Fruit fly (Drosophila melanogaster) whole organism, embryonic: ENCODE results near the gene Mlc-c.

Source experiments
- Adf1 ChIP-seq: fragments of 200-800 bp; sonication (Bioruptor generic); IDR thresholded peaks from 2 replicates; pipeline ENCODE4 v1.3.6; 2022; ENCODE audit warnings: missing biosample characterization, missing genetic modification characterization
- Aef1 ChIP-seq: fragments of 200-800 bp; sonication (Bioruptor generic); IDR thresholded peaks from 3 replicates; pipeline ENCODE4 v1.3.6; 2022; ENCODE audit warnings: missing biosample characterization, missing genetic modification characterization
- Atf-2 ChIP-seq: fragments of 200-800 bp; sonication (Bioruptor generic); optimal IDR thresholded peaks from 2 replicates; lab custom pipeline; 2016; ENCODE audit warnings: missing biosample characterization, missing genetic modification characterization
- Bgb ChIP-seq: fragments of 200-800 bp; sonication (Bioruptor generic); IDR thresholded peaks from 2 replicates; pipeline ENCODE4 v1.3.6; 2022; ENCODE audit warnings: missing biosample characterization, missing genetic modification characterization; ENCODE audit not compliant: partially characterized antibody
- Blimp-1 ChIP-seq: fragments of 200-800 bp; sonication (Bioruptor generic); optimal IDR thresholded peaks from 3 replicates; lab custom pipeline; 2018; ENCODE audit warnings: missing biosample characterization, missing genetic modification characterization, mild to moderate bottlenecking, moderate library complexity, missing genetic modification reagents
- CG11093 ChIP-seq: fragments of 200-800 bp; sonication (Bioruptor generic); IDR thresholded peaks from 3 replicates; pipeline ENCODE4 v1.3.6; 2022; ENCODE audit warnings: missing biosample characterization, missing genetic modification characterization
- CG12219 ChIP-seq: fragments of 200-800 bp; sonication (Bioruptor generic); optimal IDR thresholded peaks from 3 replicates; lab custom pipeline; 2018; ENCODE audit warnings: missing biosample characterization, mild to moderate bottlenecking, missing genetic modification characterization
- CG12236 ChIP-seq: fragments of 200-800 bp; sonication (Bioruptor generic); optimal IDR thresholded peaks from 2 replicates; lab custom pipeline; 2016; ENCODE audit warnings: missing biosample characterization, missing genetic modification characterization
- CG12299 ChIP-seq: fragments of 200-800 bp; sonication (Bioruptor generic); optimal IDR thresholded peaks from 2 replicates; lab custom pipeline; 2018; ENCODE audit warnings: missing biosample characterization, mild to moderate bottlenecking, missing genetic modification characterization
- CG12391 ChIP-seq: fragments of 200-800 bp; sonication (Bioruptor generic); optimal IDR thresholded peaks from 3 replicates; lab custom pipeline; 2018; ENCODE audit warnings: missing biosample characterization, mild to moderate bottlenecking, missing genetic modification characterization, moderate library complexity
- CG14965 ChIP-seq: fragments of 200-800 bp; sonication (Bioruptor generic); optimal IDR thresholded peaks from 2 replicates; lab custom pipeline; 2016; ENCODE audit warnings: missing biosample characterization, missing genetic modification characterization, borderline replicate concordance
- CG16813 ChIP-seq: fragments of 200-800 bp; sonication (Bioruptor generic); IDR thresholded peaks from 3 replicates; pipeline ENCODE4 v1.3.6; 2022; ENCODE audit warnings: missing biosample characterization, missing genetic modification characterization; ENCODE audit not compliant: partially characterized antibody
- CG17802 ChIP-seq: fragments of 200-800 bp; sonication (Bioruptor generic); optimal IDR thresholded peaks from 2 replicates; lab custom pipeline; 2018; ENCODE audit warnings: missing biosample characterization, mild to moderate bottlenecking, missing genetic modification characterization, moderate library complexity
- CG18619 ChIP-seq: fragments of 200-800 bp; sonication (Bioruptor generic); optimal IDR thresholded peaks from 3 replicates; lab custom pipeline; 2017; ENCODE audit warnings: missing biosample characterization, mild to moderate bottlenecking, missing genetic modification characterization
- CG2889 ChIP-seq: fragments of 200-800 bp; sonication (Bioruptor generic); IDR thresholded peaks from 3 replicates; pipeline ENCODE4 v1.3.6; 2022; ENCODE audit warnings: missing biosample characterization, missing genetic modification characterization
- CG33557 ChIP-seq: fragments of 200-800 bp; sonication (Bioruptor generic); optimal IDR thresholded peaks from 2 replicates; lab custom pipeline; 2019; ENCODE audit warnings: missing biosample characterization, mild to moderate bottlenecking, missing genetic modification characterization, moderate library complexity
- CG4424 ChIP-seq: fragments of 200-800 bp; sonication (Bioruptor generic); optimal IDR thresholded peaks from 3 replicates; lab custom pipeline; 2016; ENCODE audit warnings: missing biosample characterization, missing genetic modification characterization
- CG6765 ChIP-seq: fragments of 200-800 bp; sonication (Bioruptor generic); optimal IDR thresholded peaks from 3 replicates; lab custom pipeline; 2017; ENCODE audit warnings: missing biosample characterization, mild to moderate bottlenecking, missing genetic modification characterization
- CG6791 ChIP-seq: fragments of 200-800 bp; sonication (Bioruptor generic); IDR thresholded peaks from 3 replicates; pipeline ENCODE4 v1.3.6; 2022; ENCODE audit warnings: missing biosample characterization, missing genetic modification characterization; ENCODE audit not compliant: partially characterized antibody
- CG6813 ChIP-seq: fragments of 200-800 bp; sonication (Bioruptor generic); optimal IDR thresholded peaks from 2 replicates; lab custom pipeline; 2017; ENCODE audit warnings: missing biosample characterization, missing genetic modification characterization, mild to moderate bottlenecking, moderate library complexity, missing genetic modification reagents
- CG9932 ChIP-seq: fragments of 200-800 bp; sonication (Bioruptor generic); IDR thresholded peaks from 2 replicates; pipeline ENCODE4 v1.3.6; 2022; ENCODE audit warnings: missing biosample characterization, missing genetic modification characterization
- CTCF ChIP-seq: fragments of 200-800 bp; sonication (Bioruptor generic); optimal IDR thresholded peaks from 2 replicates; lab custom pipeline; 2017; ENCODE audit warnings: missing biosample characterization, mild to moderate bottlenecking, missing genetic modification characterization, moderate library complexity
- D19A ChIP-seq: fragments of 200-800 bp; optimal IDR thresholded peaks from 3 replicates; lab custom pipeline; 2019; ENCODE audit warnings: missing biosample characterization, mild to moderate bottlenecking, missing genetic modification characterization, moderate library complexity
- Dad ChIP-seq: fragments of 200-800 bp; sonication (Bioruptor generic); optimal IDR thresholded peaks from 3 replicates; lab custom pipeline; 2016; ENCODE audit warnings: missing biosample characterization, missing genetic modification characterization
- E2f1 ChIP-seq: fragments of 200-800 bp; sonication (Bioruptor generic); IDR thresholded peaks from 2 replicates; pipeline ENCODE4 v1.3.6; 2022; ENCODE audit warnings: missing biosample characterization, missing genetic modification characterization
- MESR4 ChIP-seq: fragments of 200-800 bp; sonication (Bioruptor generic); optimal IDR thresholded peaks from 2 replicates; lab custom pipeline; 2018; ENCODE audit warnings: missing biosample characterization, mild to moderate bottlenecking, missing genetic modification characterization, moderate library complexity
- MTF-1 ChIP-seq: fragments of 200-800 bp; sonication (Bioruptor generic); optimal IDR thresholded peaks from 2 replicates; lab custom pipeline; 2018; ENCODE audit warnings: missing biosample characterization, mild to moderate bottlenecking, missing genetic modification characterization, borderline replicate concordance
- Nf-YB ChIP-seq: fragments of 200-800 bp; sonication (Bioruptor generic); optimal IDR thresholded peaks from 3 replicates; lab custom pipeline; 2019; ENCODE audit warnings: missing biosample characterization, mild to moderate bottlenecking, missing genetic modification characterization, moderate library complexity
- NfI ChIP-seq: fragments of 200-800 bp; sonication (Bioruptor generic); optimal IDR thresholded peaks from 3 replicates; lab custom pipeline; 2018; ENCODE audit warnings: missing biosample characterization, mild to moderate bottlenecking, missing genetic modification characterization, moderate library complexity
- Opbp ChIP-seq: fragments of 200-800 bp; sonication (Bioruptor generic); IDR thresholded peaks from 3 replicates; pipeline ENCODE4 v1.3.6; 2022; ENCODE audit warnings: missing biosample characterization, missing genetic modification characterization; ENCODE audit not compliant: partially characterized antibody
- cg ChIP-seq: fragments of 200-800 bp; sonication (Bioruptor generic); optimal IDR thresholded peaks from 3 replicates; lab custom pipeline; 2019; ENCODE audit warnings: missing biosample characterization, mild to moderate bottlenecking, missing genetic modification characterization, moderate library complexity
- crol ChIP-seq: fragments of 200-800 bp; sonication (Bioruptor generic); IDR thresholded peaks from 2 replicates; pipeline ENCODE4 v1.3.6; 2022; ENCODE audit warnings: missing biosample characterization, missing genetic modification characterization
- fru ChIP-seq: fragments of >200 bp; optimal IDR thresholded peaks from 2 replicates; lab custom pipeline; 2017
- gcm ChIP-seq: fragments of 200-800 bp; sonication (Bioruptor generic); optimal IDR thresholded peaks from 2 replicates; lab custom pipeline; 2019; ENCODE audit warnings: missing biosample characterization, mild to moderate bottlenecking, missing genetic modification characterization, moderate library complexity
- gem ChIP-seq: fragments of 200-800 bp; sonication (Bioruptor generic); optimal IDR thresholded peaks from 2 replicates; lab custom pipeline; 2019; ENCODE audit warnings: missing biosample characterization, mild to moderate bottlenecking, missing genetic modification characterization, moderate library complexity
- gro ChIP-seq: fragments of 200-800 bp; sonication (Bioruptor generic); optimal IDR thresholded peaks from 2 replicates; lab custom pipeline; 2016; ENCODE audit warnings: missing biosample characterization, missing genetic modification characterization
- inv ChIP-seq: fragments of 200-800 bp; sonication (Bioruptor generic); IDR thresholded peaks from 2 replicates; pipeline ENCODE4 v1.3.6; 2022; ENCODE audit warnings: missing biosample characterization, missing genetic modification characterization; ENCODE audit not compliant: partially characterized antibody
- knrl ChIP-seq: fragments of 200-800 bp; sonication (Bioruptor generic); IDR thresholded peaks from 3 replicates; pipeline ENCODE4 v1.3.6; 2022; ENCODE audit warnings: missing biosample characterization, missing genetic modification characterization; ENCODE audit not compliant: partially characterized antibody
- lab ChIP-seq: fragments of 200-800 bp; sonication (Bioruptor generic); optimal IDR thresholded peaks from 3 replicates; lab custom pipeline; 2017; ENCODE audit warnings: missing biosample characterization, missing genetic modification characterization, mild to moderate bottlenecking, moderate library complexity, missing genetic modification reagents
- mam ChIP-seq: fragments of 200-800 bp; sonication (Bioruptor generic); optimal IDR thresholded peaks from 3 replicates; lab custom pipeline; 2016; ENCODE audit warnings: missing biosample characterization, missing genetic modification characterization
- oc ChIP-seq: fragments of 200-800 bp; sonication (Bioruptor generic); optimal IDR thresholded peaks from 2 replicates; lab custom pipeline; 2018; ENCODE audit warnings: missing biosample characterization, mild to moderate bottlenecking, missing genetic modification characterization, moderate library complexity
- p53 ChIP-seq: fragments of 200-800 bp; sonication (Bioruptor generic); optimal IDR thresholded peaks from 2 replicates; lab custom pipeline; 2016; ENCODE audit warnings: missing biosample characterization, missing genetic modification characterization
- peb ChIP-seq: fragments of 200-800 bp; sonication (Bioruptor generic); IDR thresholded peaks from 2 replicates; pipeline ENCODE4 v1.3.6; 2022; ENCODE audit warnings: missing biosample characterization, missing genetic modification characterization
- phol ChIP-seq: fragments of 200-800 bp; sonication (Bioruptor generic); optimal IDR thresholded peaks from 3 replicates; lab custom pipeline; 2018; ENCODE audit warnings: missing biosample characterization, mild to moderate bottlenecking, missing genetic modification characterization, moderate library complexity
- repo ChIP-seq: fragments of 200-800 bp; sonication (Bioruptor generic); optimal IDR thresholded peaks from 2 replicates; lab custom pipeline; 2016; ENCODE audit warnings: missing biosample characterization, missing genetic modification characterization
- so ChIP-seq: fragments of 200-800 bp; sonication (Bioruptor generic); IDR thresholded peaks from 3 replicates; pipeline ENCODE4 v1.3.6; 2022; ENCODE audit warnings: missing biosample characterization, missing genetic modification characterization
- sug ChIP-seq: fragments of 200-800 bp; optimal IDR thresholded peaks from 2 replicates; lab custom pipeline; 2019; ENCODE audit warnings: missing biosample characterization, mild to moderate bottlenecking, missing genetic modification characterization, moderate library complexity
- trh ChIP-seq: fragments of 200-800 bp; sonication (Bioruptor generic); optimal IDR thresholded peaks from 2 replicates; lab custom pipeline; 2016; ENCODE audit warnings: missing biosample characterization, missing genetic modification characterization
- wek ChIP-seq: fragments of 200-800 bp; sonication (Bioruptor generic); optimal IDR thresholded peaks from 3 replicates; lab custom pipeline; 2018; ENCODE audit warnings: missing biosample characterization, mild to moderate bottlenecking, missing genetic modification characterization, moderate library complexity
- wor ChIP-seq: fragments of 200-800 bp; sonication (Bioruptor generic); IDR thresholded peaks from 2 replicates; pipeline ENCODE4 v1.3.6; 2022; ENCODE audit warnings: missing biosample characterization, missing genetic modification characterization
- zen ChIP-seq: fragments of 200-800 bp; sonication (Bioruptor generic); optimal IDR thresholded peaks from 3 replicates; lab custom pipeline; 2018; ENCODE audit warnings: missing biosample characterization, mild to moderate bottlenecking, missing genetic modification characterization, moderate library complexity

The Mlc-c gene

DNA sequence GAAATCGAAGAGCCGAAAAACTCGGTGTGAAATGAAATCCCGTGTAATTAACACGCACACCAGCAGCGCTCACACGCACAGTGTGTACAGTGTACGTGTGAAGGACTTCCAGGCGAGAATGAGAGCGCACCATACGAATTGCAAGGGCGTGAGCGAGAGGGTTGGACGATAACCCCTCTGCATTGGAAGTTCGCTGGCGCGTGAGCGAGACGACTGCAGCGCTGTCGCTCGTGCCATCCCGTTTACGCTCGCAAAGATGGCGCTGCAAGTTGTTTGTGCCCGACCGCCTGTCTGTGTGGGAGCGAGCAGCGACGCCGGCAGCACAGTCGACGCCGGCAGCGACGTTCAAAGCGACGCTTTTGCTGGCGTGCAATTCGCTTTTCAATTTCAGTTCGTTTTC is 28.5 kb downstream of the Mlc-c start, which contains the start of gene Vsx1 (continued):
- TF ChIP-seq CG12219 (GFP tag; lab: Kevin White, UChicago) (no peak), gem (no peak), inv (GFP tag; lab: Robert Waterston, UW) (no peak), oc (peak; percentile 11), lab (no peak), fru (lab: Kevin White, UChicago) (no peak), trh (GFP tag; lab: Kevin White, UChicago) (no peak), Atf-2 (GFP tag; lab: Kevin White, UChicago) (no peak), CG11093 (no peak), zen (tag; lab: Kevin White, UChicago) (peak; percentile 70), CG6813 (GFP tag; lab: Kevin White, UChicago) (no peak), MTF-1 (GFP tag; lab: Kevin White, UChicago) (no peak), Nf-YB (peak; percentile 96), CG4424 (no peak), Dad (GFP tag; lab: Kevin White, UChicago) (no peak), Bgb (GFP tag; lab: Robert Waterston, UW) (0 out of 2 replicates have a peak, but pooled peaks have one; percentile 24), gro (GFP tag; lab: Kevin White, UChicago) (no peak), sug (tag; lab: Kevin White, UChicago) (no peak), wek (GFP tag; lab: Kevin White, UChicago) (no peak), NfI (GFP tag; lab: Kevin White, UChicago) (no peak), Aef1 (peak; percentile 20; the same call in 1 of the 3 replicates), Blimp-1 (no peak), CG33557 (GFP tag; lab: Kevin White, UChicago) (no peak), CG6791 (GFP tag; lab: Robert Waterston, UW) (peak; percentile 55; the same call in 1 of the 3 replicates), Opbp (GFP tag; lab: Robert Waterston, UW) (no peak; the same call in 2 of the 3 replicates), knrl (peak; percentile 35; the same call in 1 of the 3 replicates), CG17802 (no peak), crol (peak; percentile 64), p53 (GFP tag; lab: Kevin White, UChicago) (no peak), MESR4 (no peak), CTCF (no peak), CG12391 (no peak), CG14965 (no peak), D19A (no peak), CG2889 (GFP tag; lab: Robert Waterston, UW) (no peak), wor (GFP tag; lab: Robert Waterston, UW) (no peak), CG6765 (GFP tag; lab: Kevin White, UChicago) (no peak), phol (tag; lab: Kevin White, UChicago) (peak; percentile 95), mam (GFP tag; lab: Kevin White, UChicago) (no peak), E2f1 (GFP tag; lab: Robert Waterston, UW) (no peak), repo (GFP tag; lab: Kevin White, UChicago) (no peak), CG9932 (GFP tag; lab: Robert Waterston, UW) (no peak), CG18619 (GFP tag; lab: Kevin White, UChicago) (no peak), gcm (GFP tag; lab: Kevin White, UChicago) (no peak), CG16813 (GFP tag; lab: Robert Waterston, UW) (0 out of 3 replicates have a peak, but pooled peaks have one; percentile 36), Adf1 (GFP tag; lab: Robert Waterston, UW) (peak; percentile 99), peb (GFP tag; lab: Robert Waterston, UW) (no peak), CG12299 (no peak), cg (GFP tag; lab: Kevin White, UChicago) (peak; percentile 97), so (GFP tag; lab: Robert Waterston, UW) (no peak), CG12236 (no peak)
